Fruit fly (Drosophila melanogaster): ENCODE results near the gene Naxd.

dm6 chr3L:19048257-19048656 is 49.3 kb downstream of the Naxd start:
- TF ChIP-seq toe (GFP tag; optimal IDR thresholded peaks at IDR 0.05) (no peak), CG1620 (GFP tag; optimal IDR thresholded peaks at IDR 0.05) (no peak), CG12768 (GFP tag; optimal IDR thresholded peaks at IDR 0.05) (no peak), kay (GFP tag; ENCODE audit: borderline replicate concordance) (no peak), pad (GFP tag; optimal IDR thresholded peaks at IDR 0.05) (no peak), Clk (GFP tag; optimal IDR thresholded peaks at IDR 0.05) (no peak), CG5204 (GFP tag; optimal IDR thresholded peaks at IDR 0.05) (no peak), CG11617 (GFP tag; optimal IDR thresholded peaks at IDR 0.05) (no peak), CG7101 (tag; optimal IDR thresholded peaks at IDR 0.05) (no peak), CG33017 (tag; optimal IDR thresholded peaks at IDR 0.05) (no peak)

All from whole organism, adult.